Fruit fly (Drosophila melanogaster) whole organism, embryonic: ENCODE results near the gene mRpL17.

ENCODE experiments used
- B-H2 ChIP-seq: fragments of 200-800 bp; sonication (Bioruptor generic); optimal IDR thresholded peaks from 2 replicates; lab custom pipeline; 2018; ENCODE audit warnings: missing biosample characterization, mild to moderate bottlenecking, missing genetic modification characterization
- CG12744 ChIP-seq: fragments of 200-800 bp; sonication (Bioruptor generic); optimal IDR thresholded peaks from 2 replicates; lab custom pipeline; 2016; ENCODE audit warnings: missing biosample characterization, missing genetic modification characterization
- cas ChIP-seq: fragments of 200-800 bp; sonication (Bioruptor generic); IDR thresholded peaks from 2 replicates; pipeline ENCODE4 v1.3.6; 2022; ENCODE audit warnings: missing biosample characterization, missing genetic modification characterization
- sens ChIP-seq: fragments of 200-800 bp; sonication (Bioruptor generic); peaks from one replicate; lab custom pipeline; 2016; ENCODE audit warnings: missing biosample characterization, missing genetic modification characterization

dm6 chr3L:292146-292776 is 27.7 kb downstream of the mRpL17 start:
- no peak for TF ChIP-seq B-H2 (GFP tag; lab: Kevin White, UChicago)
- TF ChIP-seq cas (GFP tag; lab: Robert Waterston, UW), result no peak
- TF ChIP-seq sens (GFP tag; lab: Kevin White, UChicago), result peak; percentile 44
- no peak for TF ChIP-seq CG12744 (GFP tag; lab: Kevin White, UChicago)
